Fruit fly (Drosophila melanogaster): ENCODE data around the gene Fur1.

DNA sequence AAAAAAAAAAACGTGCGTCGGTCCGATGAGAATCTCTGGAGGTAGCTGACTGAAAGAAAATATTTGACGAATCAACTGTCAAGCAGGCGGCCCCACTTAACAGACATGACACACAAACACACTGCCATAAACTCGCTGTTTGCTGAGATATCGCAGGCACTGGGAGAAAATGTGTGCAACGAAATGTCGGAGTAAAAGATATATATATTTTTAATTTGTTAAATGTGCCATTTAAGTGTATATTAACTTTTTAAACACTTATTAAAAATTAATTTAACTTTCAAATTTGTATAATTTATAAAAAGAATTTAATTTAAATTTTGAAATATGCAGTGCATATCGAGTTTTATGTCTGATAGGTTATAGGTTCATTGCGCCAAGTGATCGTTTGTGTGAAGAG lies 16.3 kb upstream of the Fur1 start:
- TF ChIP-seq h (optimal IDR thresholded peaks at IDR 0.05): no peak
- TF ChIP-seq psq (optimal IDR thresholded peaks at IDR 0.05): no peak
- no peak for TF ChIP-seq insv (optimal IDR thresholded peaks at IDR 0.05)
- TF ChIP-seq Myc (optimal IDR thresholded peaks at IDR 0.05): no peak
- no peak for TF ChIP-seq Sin3A (optimal IDR thresholded peaks at IDR 0.05)

Data from Kc167 (cell line).